Worm (Caenorhabditis elegans): ENCODE measurements around the gene ptp-4A2.

ce11 chrX:3966332-3966731 is 23.2 kb upstream of the ptp-4A2 start, which contains the start of gene C16B8.2:
- TF ChIP-seq blmp-1 (tag; optimal IDR thresholded peaks at IDR 0.05) = no peak
- TF ChIP-seq jun-1 (tag; optimal IDR thresholded peaks at IDR 0.05) = no peak
- TF ChIP-seq lin-35 (GFP tag; optimal IDR thresholded peaks at IDR 0.05) = no peak
- TF ChIP-seq alr-1 (tag; optimal IDR thresholded peaks at IDR 0.05; ENCODE audit: borderline replicate concordance) = no peak
- TF ChIP-seq nhr-237 (tag; optimal IDR thresholded peaks at IDR 0.05) = no peak
- TF ChIP-seq aly-2 (tag; optimal IDR thresholded peaks at IDR 0.05) = no peak
- TF ChIP-seq nhr-76 (tag; optimal IDR thresholded peaks at IDR 0.05) = no peak
- no peak for TF ChIP-seq lin-14 (GFP tag; optimal IDR thresholded peaks at IDR 0.05)
- TF ChIP-seq dsc-1 (tag; optimal IDR thresholded peaks at IDR 0.05) = no peak
- no peak for TF ChIP-seq elt-2 (tag; optimal IDR thresholded peaks at IDR 0.05)
- no peak for TF ChIP-seq nhr-12 (tag; optimal IDR thresholded peaks at IDR 0.05)
- TF ChIP-seq rnt-1 (tag; optimal IDR thresholded peaks at IDR 0.05) = no peak
- no peak for TF ChIP-seq mep-1 (tag; optimal IDR thresholded peaks at IDR 0.05)
- no peak for TF ChIP-seq ztf-4 (tag; optimal IDR thresholded peaks at IDR 0.05)

Measured in whole organism, L1 larva.